Fruit fly (Drosophila melanogaster): ENCODE measurements around the gene Mnt.
A peak's percentile ranks its signal among the peaks of the same experiment; 100 is the strongest.

Mnt gene

DNA sequence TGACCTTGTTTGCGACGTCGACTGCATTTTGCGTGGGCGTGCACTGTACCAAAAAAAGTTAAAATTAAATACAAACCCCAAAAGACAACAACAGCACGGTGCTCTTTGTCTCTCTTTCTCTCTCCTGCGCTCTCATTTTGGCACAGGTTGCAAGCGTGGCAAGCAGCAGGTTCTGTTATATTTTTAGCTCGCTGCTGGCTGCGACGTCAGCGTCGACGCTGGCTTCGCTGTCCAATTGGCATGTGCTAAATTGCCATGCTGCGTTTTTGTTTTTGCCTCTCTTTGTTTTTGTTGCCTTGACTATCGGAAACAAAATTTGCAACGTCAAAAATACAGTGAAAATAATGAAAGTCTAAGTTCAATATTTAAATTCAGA, 23.2 kb downstream of the Mnt start:
- TF ChIP-seq CG12605 (GFP tag; IDR thresholded peaks at IDR 0.05) (no peak), CG17806 (tag; optimal IDR thresholded peaks at IDR 0.05) (no peak), CG10348 (GFP tag; IDR thresholded peaks at IDR 0.05) (no peak), CG34367 (tag; optimal IDR thresholded peaks at IDR 0.05) (no peak), CG8159 (tag; optimal IDR thresholded peaks at IDR 0.05) (no peak), fd96Ca (GFP tag; IDR thresholded peaks at IDR 0.05) (peak; percentile 52; the same call in 1 of the 3 replicates), EcR (GFP tag; optimal IDR thresholded peaks at IDR 0.05) (peak; percentile 24), Pif1B (GFP tag; optimal IDR thresholded peaks at IDR 0.05) (no peak), rn (GFP tag; IDR thresholded peaks at IDR 0.05) (no peak), Pif1A (GFP tag; optimal IDR thresholded peaks at IDR 0.05) (no peak), gl (tag; optimal IDR thresholded peaks at IDR 0.05) (no peak), D1 (tag; optimal IDR thresholded peaks at IDR 0.05) (no peak), CG13204 (GFP tag; optimal IDR thresholded peaks at IDR 0.05) (no peak), CG14655 (GFP tag; optimal IDR thresholded peaks at IDR 0.05) (no peak), Ets98B (GFP tag; IDR thresholded peaks at IDR 0.05) (no peak)

DNA sequence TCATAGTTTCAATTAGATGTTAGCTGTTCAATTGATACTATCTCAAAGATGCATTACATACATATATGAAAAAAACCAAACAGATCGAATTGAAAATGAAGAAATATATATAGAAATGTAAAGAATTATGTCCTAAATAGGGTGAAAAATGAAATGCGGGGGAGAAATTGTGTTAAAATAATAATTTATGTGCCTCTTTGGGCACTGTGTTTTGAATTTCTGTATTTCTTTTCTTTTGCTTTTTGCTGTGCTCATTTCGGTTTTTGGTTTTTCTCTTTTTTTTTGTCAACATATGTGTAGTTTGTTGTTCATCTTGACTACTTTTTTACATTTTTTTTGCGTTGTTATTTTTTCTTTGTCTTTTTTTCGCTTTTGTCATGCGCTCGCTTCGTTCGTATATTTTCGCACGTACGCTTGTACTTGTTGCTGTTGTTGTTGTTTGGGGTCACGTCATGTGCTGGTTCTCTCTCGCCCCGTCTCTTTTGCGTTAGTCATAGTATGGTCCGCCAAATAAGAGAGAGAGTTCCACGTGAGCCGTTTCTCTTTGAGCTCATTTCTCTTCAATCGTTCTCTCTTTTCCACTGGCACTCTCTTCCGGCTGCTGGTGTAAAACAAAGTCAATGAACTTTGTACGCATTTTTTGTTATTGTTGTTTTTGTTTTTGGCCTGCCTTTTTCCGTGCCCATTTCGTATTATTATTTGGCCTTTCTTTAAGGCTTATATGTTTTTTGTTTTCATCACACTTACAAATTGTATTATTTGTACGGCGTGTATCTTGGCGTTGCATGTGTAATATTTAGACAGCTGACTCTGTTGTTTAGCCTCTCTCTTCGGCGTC, 23.8 kb downstream of the Mnt start:
- peak; percentile 88 for TF ChIP-seq CG4496 (GFP tag; IDR thresholded peaks at IDR 0.05)
- TF ChIP-seq Snoo (tag; optimal IDR thresholded peaks at IDR 0.05) = peak; percentile 81
- TF ChIP-seq Pif1A (GFP tag; optimal IDR thresholded peaks at IDR 0.05) = peak; percentile 78
- peak; percentile 66 for TF ChIP-seq CG14655 (GFP tag; optimal IDR thresholded peaks at IDR 0.05)
- TF ChIP-seq CG32121 (GFP tag; IDR thresholded peaks at IDR 0.05) = peak; percentile 87
- TF ChIP-seq rn (GFP tag; IDR thresholded peaks at IDR 0.05) = peak; percentile 62
- peak; percentile 98 for TF ChIP-seq EcR (GFP tag; optimal IDR thresholded peaks at IDR 0.05)
- peak; percentile 90 for TF ChIP-seq CG13204 (GFP tag; optimal IDR thresholded peaks at IDR 0.05)
- peak; percentile 72 for TF ChIP-seq CG8159 (tag; optimal IDR thresholded peaks at IDR 0.05)
- TF ChIP-seq CG12605 (GFP tag; IDR thresholded peaks at IDR 0.05) = peak; percentile 96
- TF ChIP-seq CG15710 (tag; optimal IDR thresholded peaks at IDR 0.05) = peak; percentile 74
- TF ChIP-seq Ets98B (GFP tag; IDR thresholded peaks at IDR 0.05) = peak; percentile 82
- peak; percentile 42 for TF ChIP-seq CG8301 (tag; optimal IDR thresholded peaks at IDR 0.05)
- TF ChIP-seq CG34367 (tag; optimal IDR thresholded peaks at IDR 0.05) = peak; percentile 83
- TF ChIP-seq fd96Ca (GFP tag; IDR thresholded peaks at IDR 0.05) = no peak; the same call in 2 of the 3 replicates
- peak; percentile 93 for TF ChIP-seq gl (tag; optimal IDR thresholded peaks at IDR 0.05)
- no peak for TF ChIP-seq D1 (tag; optimal IDR thresholded peaks at IDR 0.05)
- peak; percentile 65 for TF ChIP-seq Pif1B (GFP tag; optimal IDR thresholded peaks at IDR 0.05)
- peak; percentile 72 for TF ChIP-seq CG10348 (GFP tag; IDR thresholded peaks at IDR 0.05)
- peak; percentile 48 for TF ChIP-seq CG17806 (tag; optimal IDR thresholded peaks at IDR 0.05)
- peak; percentile 85 for TF ChIP-seq CG9948 (tag; optimal IDR thresholded peaks at IDR 0.05)

DNA sequence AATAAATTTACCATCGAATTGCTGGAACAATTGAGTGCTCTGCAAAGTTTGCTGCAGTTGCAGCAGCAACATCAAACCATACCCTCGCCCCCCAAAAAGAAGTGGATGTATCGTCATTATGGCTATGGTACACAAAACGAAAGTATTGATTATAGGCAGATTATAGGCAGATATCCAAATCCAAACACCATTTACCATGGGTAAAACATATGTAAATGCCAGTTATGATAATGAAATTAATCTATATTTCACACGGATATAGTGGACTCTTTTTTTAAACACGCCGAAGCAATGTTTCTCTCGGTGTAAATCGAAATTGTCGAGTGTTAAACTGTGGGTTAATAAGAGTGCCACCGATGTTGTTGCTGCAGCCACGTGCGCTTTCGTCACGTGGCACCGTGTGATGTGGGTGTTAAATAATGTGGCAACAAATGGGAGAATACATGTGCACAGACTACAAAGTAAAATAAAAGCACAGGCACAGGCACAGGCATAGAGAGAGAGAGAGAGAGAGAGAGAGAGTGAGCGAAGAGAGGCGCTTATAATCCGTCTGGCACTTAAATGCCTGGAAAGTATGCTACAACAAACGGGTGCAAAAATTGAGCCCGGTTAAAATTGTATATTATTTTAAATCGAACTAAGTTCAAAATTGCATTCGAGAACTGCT, 25.1 kb downstream of the Mnt start:
- TF ChIP-seq CG8301 (tag; optimal IDR thresholded peaks at IDR 0.05) = peak; percentile 46
- no peak for TF ChIP-seq CG15710 (tag; optimal IDR thresholded peaks at IDR 0.05)
- peak; percentile 30 for TF ChIP-seq EcR (GFP tag; optimal IDR thresholded peaks at IDR 0.05)
- TF ChIP-seq CG12605 (GFP tag; IDR thresholded peaks at IDR 0.05) = no peak
- no peak for TF ChIP-seq CG17806 (tag; optimal IDR thresholded peaks at IDR 0.05)
- TF ChIP-seq rn (GFP tag; IDR thresholded peaks at IDR 0.05) = no peak
- TF ChIP-seq D1 (tag; optimal IDR thresholded peaks at IDR 0.05) = no peak
- no peak for TF ChIP-seq CG32121 (GFP tag; IDR thresholded peaks at IDR 0.05)
- TF ChIP-seq Ets98B (GFP tag; IDR thresholded peaks at IDR 0.05) = no peak
- TF ChIP-seq Snoo (tag; optimal IDR thresholded peaks at IDR 0.05) = peak; percentile 5
- TF ChIP-seq fd96Ca (GFP tag; IDR thresholded peaks at IDR 0.05) = no peak
- no peak for TF ChIP-seq CG10348 (GFP tag; IDR thresholded peaks at IDR 0.05)
- peak; percentile 41 for TF ChIP-seq Pif1A (GFP tag; optimal IDR thresholded peaks at IDR 0.05)
- TF ChIP-seq gl (tag; optimal IDR thresholded peaks at IDR 0.05) = no peak

DNA sequence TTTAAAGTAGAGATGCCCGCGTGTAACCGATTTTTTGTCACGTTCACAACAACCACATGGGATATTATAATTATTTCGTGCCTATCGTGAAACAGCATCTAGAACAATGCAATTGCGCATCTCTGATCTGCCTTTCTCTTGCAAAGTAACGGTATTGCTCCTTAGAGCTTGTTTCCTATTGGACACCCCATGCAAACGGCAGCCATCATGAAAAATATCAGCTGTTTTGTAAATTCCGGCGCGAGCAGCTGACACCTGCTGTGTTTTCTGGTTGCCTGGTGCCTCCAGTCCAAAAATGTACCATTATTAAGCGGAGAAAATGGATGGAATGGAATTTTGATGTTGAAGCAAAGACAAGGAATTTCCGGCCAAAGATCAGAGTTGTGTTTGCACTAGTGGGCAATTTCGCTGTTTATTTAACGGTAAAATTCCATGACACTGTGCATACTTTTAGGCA, 32.6 kb downstream of the Mnt start:
- no peak for TF ChIP-seq CG32121 (GFP tag; IDR thresholded peaks at IDR 0.05)
- TF ChIP-seq fd96Ca (GFP tag; IDR thresholded peaks at IDR 0.05) = no peak
- TF ChIP-seq CG17806 (tag; optimal IDR thresholded peaks at IDR 0.05) = no peak
- TF ChIP-seq CG15710 (tag; optimal IDR thresholded peaks at IDR 0.05) = no peak
- no peak for TF ChIP-seq CG12605 (GFP tag; IDR thresholded peaks at IDR 0.05)
- TF ChIP-seq CG14655 (GFP tag; optimal IDR thresholded peaks at IDR 0.05) = no peak
- peak; percentile 39; the same call in 1 of the 3 replicates for TF ChIP-seq CG4496 (GFP tag; IDR thresholded peaks at IDR 0.05)
- TF ChIP-seq CG9948 (tag; optimal IDR thresholded peaks at IDR 0.05) = no peak
- no peak for TF ChIP-seq CG13204 (GFP tag; optimal IDR thresholded peaks at IDR 0.05)
- TF ChIP-seq CG8301 (tag; optimal IDR thresholded peaks at IDR 0.05) = no peak
- TF ChIP-seq gl (tag; optimal IDR thresholded peaks at IDR 0.05) = peak; percentile 43
- TF ChIP-seq CG10348 (GFP tag; IDR thresholded peaks at IDR 0.05) = no peak

DNA sequence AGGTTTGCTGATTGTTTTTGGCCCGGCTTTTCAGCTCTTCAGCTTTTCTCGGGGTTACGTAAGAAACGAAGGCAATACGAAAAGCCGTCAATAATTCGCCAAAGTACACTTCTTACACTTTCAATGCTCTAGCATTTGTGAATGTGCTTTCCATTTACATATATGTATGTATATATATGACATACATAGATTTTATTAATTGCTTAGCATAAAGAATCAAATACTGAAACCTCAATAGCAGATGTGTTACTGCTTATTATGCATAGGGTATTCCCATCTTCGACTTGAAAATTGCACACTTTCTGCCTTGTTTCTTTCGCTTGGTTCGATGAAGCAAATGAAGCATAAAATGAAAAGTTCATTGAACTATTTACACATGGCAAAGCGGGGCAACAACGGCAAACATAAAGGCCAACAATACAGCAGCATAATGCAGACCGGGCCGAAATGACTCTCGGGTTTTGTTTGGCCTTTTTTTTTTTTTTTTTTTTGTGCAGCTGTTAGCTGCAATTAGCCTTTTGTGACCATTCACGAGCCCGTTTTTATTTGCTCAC, 39.0 kb downstream of the Mnt start:
- TF ChIP-seq Pif1A (GFP tag; optimal IDR thresholded peaks at IDR 0.05) (peak; percentile 4), CG12605 (GFP tag; IDR thresholded peaks at IDR 0.05) (no peak), EcR (GFP tag; optimal IDR thresholded peaks at IDR 0.05) (peak; percentile 74), rn (GFP tag; IDR thresholded peaks at IDR 0.05) (no peak), Pif1B (GFP tag; optimal IDR thresholded peaks at IDR 0.05) (no peak), CG9948 (tag; optimal IDR thresholded peaks at IDR 0.05) (no peak), CG32121 (GFP tag; IDR thresholded peaks at IDR 0.05) (0 out of 2 replicates have a peak, but pooled peaks have one; percentile 21), Ets98B (GFP tag; IDR thresholded peaks at IDR 0.05) (peak; percentile 49), CG13204 (GFP tag; optimal IDR thresholded peaks at IDR 0.05) (no peak)

Measured in whole organism, pupa.